Fruit fly (Drosophila melanogaster) whole organism, larva: Measurements from ENCODE around the gene Dh31.
A peak's percentile ranks its signal among the peaks of the same experiment; 100 is the strongest.

Experiments used
- noc ChIP-seq: fragments of 200-800 bp; sonication (Bioruptor generic); optimal IDR thresholded peaks from 3 replicates; lab custom pipeline; 2019; ENCODE audit warnings: missing biosample characterization, mild to moderate bottlenecking, missing genetic modification characterization, moderate library complexity

Gene Dh31

dm6 chr2L:8534515-8535295 is 28.1 kb upstream of the Dh31 start:
- peak; percentile 94 for TF ChIP-seq noc (tag; lab: Kevin White, UChicago)

DNA sequence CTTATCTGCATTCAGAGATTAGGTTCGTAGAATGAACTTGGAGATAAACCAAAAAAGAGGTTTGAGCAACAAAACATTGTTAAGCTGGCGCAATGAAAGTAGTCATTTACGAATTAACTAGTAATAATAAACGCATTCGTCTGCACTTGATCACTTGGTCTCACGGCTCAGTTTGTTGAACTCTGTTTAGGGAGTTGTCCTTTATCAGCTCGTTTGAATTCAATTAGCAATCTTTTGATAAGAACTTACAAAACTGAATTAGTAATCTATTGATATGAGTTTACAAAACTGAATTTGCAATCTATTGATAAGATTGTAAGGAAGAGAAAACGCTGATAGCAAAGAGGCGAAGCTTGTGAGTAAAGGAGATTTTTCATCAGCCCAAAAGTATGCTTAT is 27.5 kb upstream of the Dh31 start:
- no peak for TF ChIP-seq noc (tag; lab: Kevin White, UChicago)

DNA sequence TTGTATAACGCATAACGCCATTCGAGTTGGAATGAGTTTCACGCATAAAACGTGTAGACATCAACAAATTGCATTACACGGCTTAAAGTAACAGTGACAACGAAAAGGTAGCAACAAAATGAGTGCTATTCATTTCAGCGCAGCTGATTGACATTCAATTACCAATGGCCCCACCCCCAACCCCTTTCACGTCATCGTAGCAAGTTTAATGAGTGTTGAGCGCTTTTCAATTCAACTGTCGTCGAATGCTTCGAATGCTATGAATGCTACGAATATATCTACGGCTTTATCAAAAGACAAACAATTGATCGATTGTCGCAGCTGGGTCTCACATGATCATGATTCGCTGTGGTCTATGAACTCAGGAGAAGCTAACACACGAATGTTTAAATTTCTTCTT is 27.0 kb upstream of the Dh31 start:
- no peak for TF ChIP-seq noc (tag; lab: Kevin White, UChicago)

dm6 chr2L:8532790-8533189 is 26.1 kb upstream of the Dh31 start:
- TF ChIP-seq noc (tag; lab: Kevin White, UChicago), result no peak

- no peak for TF ChIP-seq noc (tag; lab: Kevin White, UChicago)
Measured at dm6 chr2L:8530189-8530588, 23.5 kb upstream of the Dh31 start.

dm6 chr2L:8528951-8529430 is 22.3 kb upstream of the Dh31 start, which contains the start of gene CG17834:
TSS of gene CG17834 (plus strand) at chr2L:8529141.
- peak; percentile 41 for TF ChIP-seq noc (tag; lab: Kevin White, UChicago)

dm6 chr2L:8528318-8528717 is 21.7 kb upstream of the Dh31 start, which contains the start of the genes lmgA and lmgB:
TSS of gene lmgA (minus strand) at chr2L:8528618.
TSS of gene lmgB (minus strand) at chr2L:8528618.
- TF ChIP-seq noc (tag; lab: Kevin White, UChicago), result peak; percentile 31

DNA sequence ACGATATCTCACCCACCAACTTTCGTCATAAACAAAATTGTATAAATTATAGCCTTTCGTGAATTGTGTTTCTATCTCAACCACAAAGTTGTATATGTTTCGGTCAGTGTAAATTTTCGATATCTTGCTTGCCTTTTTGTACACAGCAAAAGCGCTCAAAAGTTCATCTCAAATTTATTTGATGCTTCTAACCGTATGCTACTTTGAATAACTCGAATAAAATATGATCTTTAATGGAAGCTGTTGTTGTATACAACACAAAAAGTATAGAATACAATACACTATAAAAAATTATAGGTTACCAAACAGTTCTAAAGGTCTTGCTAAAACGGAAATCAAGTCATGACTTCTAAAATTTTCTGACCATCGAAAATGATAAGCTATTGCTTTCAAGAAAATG is 18.4 kb upstream of the Dh31 start:
- TF ChIP-seq noc (tag; lab: Kevin White, UChicago), result no peak

- TF ChIP-seq noc (tag; lab: Kevin White, UChicago), result no peak
Measured at dm6 chr2L:8522781-8523180, 16.1 kb upstream of the Dh31 start.

- TF ChIP-seq noc (tag; lab: Kevin White, UChicago), result peak; percentile 15
Measured at dm6 chr2L:8521724-8522309, 15.2 kb upstream of the Dh31 start, which contains the start of gene Acer. TSS of gene Acer (plus strand) at chr2L:8521933.

- TF ChIP-seq noc (tag; lab: Kevin White, UChicago), result no peak
Measured at dm6 chr2L:8519390-8519789, 12.7 kb upstream of the Dh31 start, which contains the start of gene Sgp. TSS of gene Sgp (plus strand) at chr2L:8519690.

DNA sequence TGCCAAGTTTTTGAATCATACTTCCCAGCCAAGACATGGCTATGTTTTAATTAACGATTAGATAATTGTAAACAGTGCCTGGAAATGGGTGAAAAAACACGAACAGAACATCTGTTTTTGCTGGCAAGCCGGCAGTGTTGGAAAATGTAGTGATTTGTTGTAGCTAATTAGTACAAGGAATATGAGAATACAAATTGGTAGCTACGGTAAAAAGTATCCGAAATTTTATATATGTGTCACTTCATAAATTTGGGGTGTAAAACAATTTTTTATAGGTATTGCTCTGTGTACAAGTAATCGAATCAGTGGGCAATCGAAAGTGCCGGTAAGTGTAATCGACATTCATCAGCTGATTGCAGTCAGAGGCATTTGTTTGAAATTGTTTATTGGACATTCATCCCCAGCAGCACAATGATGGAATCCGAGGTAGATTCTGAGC is 10.6 kb upstream of the Dh31 start, which contains the start of the genes mRpL51 and Uba4:
TSS of gene mRpL51 (minus strand) at position 125 of the 439 bp plus-strand sequence.
TSS of gene Uba4 (plus strand) at position 156 of the 439 bp plus-strand sequence.
- peak; percentile 62 for TF ChIP-seq noc (tag; lab: Kevin White, UChicago)

dm6 chr2L:8514748-8515147 is 8.1 kb upstream of the Dh31 start, which contains the start of the genes CG13097 and PIG-U:
TSS of gene CG13097 (minus strand) at chr2L:8514868.
TSS of gene PIG-U (plus strand) at chr2L:8515096.
- no peak for TF ChIP-seq noc (tag; lab: Kevin White, UChicago)

DNA sequence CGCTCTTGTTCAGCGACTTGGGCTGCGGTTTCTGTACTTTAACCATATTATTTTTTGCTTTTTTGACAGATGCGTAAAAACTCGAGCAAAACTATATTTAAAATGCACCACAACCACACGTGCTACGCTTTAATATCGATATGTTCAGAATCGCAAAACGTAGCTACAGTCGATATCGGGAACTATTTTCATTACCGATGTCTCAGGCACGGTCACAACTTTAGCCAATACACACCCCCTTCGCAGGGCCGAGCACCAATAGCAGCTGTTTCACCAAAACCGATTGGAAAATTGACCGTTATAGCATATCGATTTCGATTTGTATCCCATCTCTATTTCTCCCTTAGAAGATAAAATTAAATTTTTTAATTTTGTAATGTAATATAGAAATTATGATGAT is 5.1 kb upstream of the Dh31 start, which contains the start of gene CG13096:
TSS of gene CG13096 (minus strand) at position 144 of the 400 bp plus-strand sequence.
- TF ChIP-seq noc (tag; lab: Kevin White, UChicago), result no peak

- TF ChIP-seq noc (tag; lab: Kevin White, UChicago), result no peak
Measured at dm6 chr2L:8496269-8496668, 10.4 kb downstream of the Dh31 start, which contains the start of gene Bace. TSS of gene Bace (minus strand) at chr2L:8496307.

DNA sequence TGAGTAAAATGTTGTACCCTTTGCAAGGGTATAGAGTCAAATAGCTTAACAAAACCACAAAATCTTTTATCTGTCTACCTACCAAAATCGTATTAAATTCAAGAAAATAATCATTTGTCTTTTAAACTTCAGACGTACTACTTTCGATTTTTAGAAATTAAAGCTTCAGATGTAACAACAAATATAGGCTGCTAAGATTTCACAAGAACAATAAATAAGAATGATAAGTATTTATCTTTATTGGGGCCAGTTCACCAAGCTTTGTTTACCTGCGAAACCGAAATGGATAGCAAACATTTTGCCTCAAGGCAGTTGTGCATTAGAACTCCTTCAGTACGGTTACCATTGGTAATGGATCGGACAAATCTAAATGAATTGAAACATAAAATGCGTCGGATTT is 16.2 kb downstream of the Dh31 start, which contains the start of gene CG43400:
TSS of gene CG43400 (plus strand) at position 301 of the 400 bp plus-strand sequence.
- TF ChIP-seq noc (tag; lab: Kevin White, UChicago), result no peak
